Fruit fly (Drosophila melanogaster) whole organism, adult: ENCODE data around the gene btd.

Experiments
- CG11617 ChIP-seq: fragments of 200-800 bp; sonication (Bioruptor generic); optimal IDR thresholded peaks from 2 replicates; lab custom pipeline; 2017; ENCODE audit warnings: mild to moderate bottlenecking, missing biosample characterization, missing genetic modification reagents, missing genetic modification characterization
- CG12768 ChIP-seq: fragments of 200-800 bp; sonication (Bioruptor generic); optimal IDR thresholded peaks from 2 replicates; lab custom pipeline; 2017; ENCODE audit warnings: missing biosample characterization, missing genetic modification characterization, mild to moderate bottlenecking, moderate library complexity, missing genetic modification reagents
- CG14711 ChIP-seq: fragments of 200-800 bp; sonication (Bioruptor generic); optimal IDR thresholded peaks from 2 replicates; lab custom pipeline; 2018; ENCODE audit warnings: missing biosample characterization, mild to moderate bottlenecking, missing genetic modification characterization, moderate library complexity
- CG1620 ChIP-seq: fragments of 200-800 bp; sonication (Bioruptor generic); optimal IDR thresholded peaks from 2 replicates; lab custom pipeline; 2016; ENCODE audit warnings: missing biosample characterization, missing genetic modification characterization
- CG33017 ChIP-seq: fragments of 200-800 bp; sonication (Bioruptor generic); optimal IDR thresholded peaks from 2 replicates; lab custom pipeline; 2018; ENCODE audit warnings: missing biosample characterization, mild to moderate bottlenecking, missing genetic modification characterization, moderate library complexity
- CG5204 ChIP-seq: fragments of 200-800 bp; sonication (Bioruptor generic); optimal IDR thresholded peaks from 2 replicates; lab custom pipeline; 2016; ENCODE audit warnings: missing biosample characterization, missing genetic modification characterization
- CG7045 ChIP-seq: fragments of 200-800 bp; sonication (Bioruptor generic); optimal IDR thresholded peaks from 2 replicates; lab custom pipeline; 2017; ENCODE audit warnings: missing biosample characterization, mild to moderate bottlenecking, missing genetic modification characterization
- CG7101 ChIP-seq: fragments of 200-800 bp; sonication (Bioruptor generic); optimal IDR thresholded peaks from 2 replicates; lab custom pipeline; 2018; ENCODE audit warnings: missing biosample characterization, mild to moderate bottlenecking, missing genetic modification characterization, moderate library complexity
- Clk ChIP-seq: fragments of 200-800 bp; sonication (Bioruptor generic); optimal IDR thresholded peaks from 2 replicates; lab custom pipeline; 2017; ENCODE audit warnings: missing biosample characterization, missing genetic modification characterization
- Crg-1 ChIP-seq: fragments of 200-800 bp; sonication (Bioruptor generic); optimal IDR thresholded peaks from 2 replicates; lab custom pipeline; 2016; ENCODE audit warnings: missing biosample characterization, missing genetic modification characterization
- Hr96 ChIP-seq: fragments of 200-800 bp; sonication (Bioruptor generic); optimal IDR thresholded peaks from 2 replicates; lab custom pipeline; 2016; ENCODE audit warnings: missing biosample characterization, missing genetic modification characterization
- Mnt ChIP-seq: fragments of 200-800 bp; sonication (Bioruptor generic); optimal IDR thresholded peaks from 2 replicates; lab custom pipeline; 2016; ENCODE audit warnings: missing biosample characterization, mild to moderate bottlenecking, missing genetic modification characterization
- bab1 ChIP-seq: fragments of 200-800 bp; sonication (Bioruptor generic); optimal IDR thresholded peaks from 3 replicates; lab custom pipeline; 2019; ENCODE audit warnings: missing biosample characterization, mild to moderate bottlenecking, missing genetic modification characterization, moderate library complexity
- cic ChIP-seq: fragments of 200-800 bp; sonication (Bioruptor generic); optimal IDR thresholded peaks from 2 replicates; lab custom pipeline; 2017; ENCODE audit warnings: missing biosample characterization, mild to moderate bottlenecking, missing genetic modification characterization, moderate library complexity
- cnc ChIP-seq, 2 experiments: fragments of >200 bp; optimal IDR thresholded peaks; 2 replicates each; lab custom pipeline; 2017
- kay ChIP-seq: fragments of 200-800 bp; sonication (Bioruptor generic); peaks from one replicate; lab custom pipeline; 2016; ENCODE audit warnings: missing biosample characterization, missing genetic modification characterization, borderline replicate concordance
- ovo ChIP-seq: fragments of 200-800 bp; sonication (Bioruptor generic); optimal IDR thresholded peaks from 2 replicates; lab custom pipeline; 2016; ENCODE audit warnings: missing biosample characterization, missing genetic modification characterization
- pad ChIP-seq: fragments of 200-800 bp; sonication (Bioruptor generic); optimal IDR thresholded peaks from 3 replicates; lab custom pipeline; 2017; ENCODE audit warnings: missing biosample characterization, missing genetic modification characterization, mild to moderate bottlenecking, moderate library complexity, missing genetic modification reagents
- tj ChIP-seq: fragments of 200-800 bp; sonication (Bioruptor generic); optimal IDR thresholded peaks from 3 replicates; lab custom pipeline; 2017; ENCODE audit warnings: missing biosample characterization, mild to moderate bottlenecking, missing genetic modification characterization, moderate library complexity
- toe ChIP-seq: fragments of 200-800 bp; sonication (Bioruptor generic); optimal IDR thresholded peaks from 2 replicates; lab custom pipeline; 2016; ENCODE audit warnings: missing biosample characterization, missing genetic modification characterization

btd gene

DNA sequence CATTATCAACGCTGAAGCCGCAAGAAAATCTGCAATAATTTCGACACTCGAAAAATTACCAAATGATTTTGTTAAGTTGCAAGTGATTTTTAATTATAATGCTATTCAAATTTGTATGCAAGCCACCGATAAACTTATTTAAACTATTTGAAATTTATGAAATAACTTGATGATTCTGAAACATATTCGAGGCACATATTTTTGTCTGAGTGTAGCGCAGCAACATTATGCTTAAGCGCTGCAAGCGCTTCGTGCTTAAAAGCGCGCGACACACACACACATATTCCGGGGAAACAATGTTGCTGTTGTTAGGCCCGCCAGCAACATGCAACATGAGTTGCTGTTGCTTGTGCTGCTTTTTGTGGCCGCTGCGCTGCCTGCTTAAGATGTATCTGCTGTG, 44.6 kb downstream of the btd start:
- no peak for TF ChIP-seq CG12768 (GFP tag; lab: Kevin White, UChicago)
- no peak for TF ChIP-seq ovo (GFP tag; lab: Kevin White, UChicago)
- TF ChIP-seq kay (GFP tag; lab: Kevin White, UChicago), result no peak

DNA sequence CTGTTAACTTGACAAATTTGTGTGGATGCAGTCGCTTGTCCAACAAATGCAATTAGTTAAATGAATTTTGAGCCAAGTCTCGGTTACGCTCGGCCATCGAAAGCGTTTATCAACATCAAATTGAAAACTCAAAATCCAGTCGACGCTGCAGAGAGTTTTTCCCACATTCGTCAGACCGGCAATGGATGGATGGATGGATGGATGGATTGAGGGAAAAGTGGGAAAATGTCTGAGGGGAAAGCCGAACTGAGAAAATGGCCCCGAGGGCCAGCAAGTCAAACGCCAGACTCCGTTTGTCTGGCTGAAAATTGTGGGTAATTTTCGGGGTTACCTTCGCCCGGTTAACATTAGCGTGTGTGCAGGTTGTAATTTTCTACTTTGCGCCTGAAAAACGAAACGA, 46.3 kb downstream of the btd start:
- TF ChIP-seq pad (GFP tag; lab: Kevin White, UChicago) (no peak), Mnt (GFP tag; lab: Kevin White, UChicago) (no peak), Crg-1 (GFP tag; lab: Kevin White, UChicago) (no peak), CG7045 (GFP tag; lab: Kevin White, UChicago) (no peak), CG11617 (GFP tag; lab: Kevin White, UChicago) (no peak), tj (GFP tag; lab: Kevin White, UChicago) (no peak), CG1620 (GFP tag; lab: Kevin White, UChicago) (no peak), CG7101 (no peak), Hr96 (GFP tag; lab: Kevin White, UChicago) (no peak), CG14711 (tag; lab: Kevin White, UChicago) (no peak), toe (no peak)

DNA sequence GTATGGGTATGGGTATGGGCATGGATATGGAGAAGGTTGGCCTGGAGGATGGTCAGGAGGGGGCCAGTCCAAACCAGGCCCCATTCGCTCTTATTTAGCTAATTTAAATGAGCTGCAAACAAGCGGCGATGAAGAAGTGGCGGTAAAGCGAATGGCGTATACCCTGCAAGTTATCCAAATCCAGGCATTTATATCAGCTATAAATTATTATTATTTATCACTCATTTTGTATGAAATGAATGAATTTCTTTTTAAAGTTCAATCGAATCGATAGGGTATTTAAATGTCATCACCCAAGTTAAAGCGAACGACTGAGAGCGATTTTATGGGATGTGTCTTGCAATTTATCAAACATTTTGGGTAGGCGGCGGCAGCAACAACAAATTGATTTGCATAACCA, 48.1 kb downstream of the btd start:
- TF ChIP-seq CG7045 (GFP tag; lab: Kevin White, UChicago), result no peak
- TF ChIP-seq Crg-1 (GFP tag; lab: Kevin White, UChicago), result no peak

DNA sequence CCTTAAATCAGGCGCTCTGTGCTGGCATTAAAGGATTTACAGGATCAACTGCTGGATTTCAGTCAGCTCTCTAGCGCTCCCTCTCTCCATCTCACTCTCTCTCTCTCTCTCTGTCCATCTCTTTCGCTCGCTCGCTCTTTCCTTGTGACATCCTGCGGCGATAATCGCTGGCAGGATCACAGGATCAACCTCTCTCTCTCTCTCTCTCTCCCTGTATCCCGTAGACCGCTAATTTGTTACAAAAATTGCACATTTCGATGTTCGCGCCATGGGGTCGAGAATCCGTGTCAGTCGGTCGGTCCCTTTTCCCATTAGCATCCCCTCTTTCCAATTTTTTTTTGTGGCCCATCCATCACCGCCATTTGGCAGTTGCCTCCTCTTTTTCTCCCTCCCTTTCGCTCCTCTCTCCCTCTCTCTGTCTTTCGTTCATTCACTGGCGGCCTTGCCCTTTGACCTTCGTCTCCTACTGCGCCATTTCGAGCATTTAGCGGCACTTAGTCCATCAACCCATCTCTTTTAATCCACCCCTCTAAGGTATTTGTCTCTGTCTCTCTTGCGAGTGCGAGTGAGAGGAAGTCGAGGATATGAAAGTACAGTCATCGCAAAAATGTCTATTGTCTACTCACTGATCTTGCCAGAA, 50.2 kb downstream of the btd start:
- TF ChIP-seq Hr96 (GFP tag; lab: Kevin White, UChicago) (no peak), cic (GFP tag; lab: Kevin White, UChicago) (no peak), kay (GFP tag; lab: Kevin White, UChicago) (no peak), Mnt (GFP tag; lab: Kevin White, UChicago) (no peak), CG7101 (no peak), CG5204 (no peak), pad (GFP tag; lab: Kevin White, UChicago) (no peak), bab1 (GFP tag; lab: Kevin White, UChicago) (no peak), CG14711 (tag; lab: Kevin White, UChicago) (no peak), CG1620 (GFP tag; lab: Kevin White, UChicago) (no peak), CG12768 (GFP tag; lab: Kevin White, UChicago) (no peak), CG7045 (GFP tag; lab: Kevin White, UChicago) (no peak), Clk (GFP tag; lab: Kevin White, UChicago) (no peak), cnc (optimal IDR thresholded peaks at IDR 0.05; lab: Kevin White, UChicago) (no peak)

DNA sequence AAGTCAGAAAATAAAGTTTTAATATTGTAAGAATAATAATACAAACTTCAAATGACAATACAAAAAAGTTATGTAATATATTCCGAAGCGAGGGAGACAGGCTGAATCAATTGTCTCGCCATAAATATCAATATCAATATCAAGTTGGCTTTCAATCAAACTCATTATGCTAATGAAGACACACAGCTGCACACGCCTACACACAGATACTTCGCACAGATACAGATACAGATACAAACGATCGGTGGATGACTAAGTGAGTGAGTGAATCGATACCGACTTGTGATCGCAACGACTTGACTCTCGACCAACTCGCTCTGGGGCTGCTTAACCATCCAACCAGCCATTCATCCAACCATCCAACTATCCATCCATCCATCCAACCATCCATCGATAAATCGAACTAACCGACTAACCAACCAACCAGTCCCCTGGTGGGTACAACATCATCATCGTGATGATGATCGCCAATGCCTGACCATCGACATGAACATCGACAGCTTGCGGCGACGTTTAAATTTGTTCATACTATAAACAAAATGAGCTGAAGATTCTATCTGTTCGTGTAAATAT, 50.8 kb downstream of the btd start:
- TF ChIP-seq tj (GFP tag; lab: Kevin White, UChicago), result no peak
- TF ChIP-seq CG11617 (GFP tag; lab: Kevin White, UChicago), result no peak
- no peak for TF ChIP-seq CG12768 (GFP tag; lab: Kevin White, UChicago)
- TF ChIP-seq CG7101, result no peak
- TF ChIP-seq CG33017 (tag; lab: Kevin White, UChicago), result no peak
- no peak for TF ChIP-seq ovo (GFP tag; lab: Kevin White, UChicago)
- TF ChIP-seq Crg-1 (GFP tag; lab: Kevin White, UChicago), result no peak
- no peak for TF ChIP-seq cic (GFP tag; lab: Kevin White, UChicago)
